Worm (Caenorhabditis elegans) whole organism, midembryonic: ENCODE results near the gene srg-40.

Source experiments
- flt-1 ChIP-seq: fragments of 200-800 bp; sonication (Bioruptor generic); IDR thresholded peaks from 2 replicates; pipeline ENCODE4 v1.3.6; 2022; ENCODE audit warnings: missing genetic modification characterization, missing compliant biosample characterization
- klf-2 ChIP-seq: fragments of 200-800 bp; sonication (Bioruptor generic); conservative IDR thresholded peaks from 2 replicates; pipeline ENCODE4 v1.3.6; 2022; ENCODE audit warnings: missing genetic modification reagents, missing genetic modification characterization, missing compliant biosample characterization
- tab-1 ChIP-seq: fragments of 200-800 bp; sonication (Bioruptor generic); IDR thresholded peaks from 2 replicates; pipeline ENCODE4 v1.3.6; 2022; ENCODE audit warnings: missing genetic modification characterization, missing compliant biosample characterization
- ztf-23 ChIP-seq: fragments of 200-800 bp; sonication (Bioruptor generic); IDR thresholded peaks from 2 replicates; pipeline ENCODE4 v1.3.6; 2022; ENCODE audit warnings: missing genetic modification reagents, missing genetic modification characterization, missing compliant biosample characterization
- ztf-29 ChIP-seq: fragments of 200-800 bp; sonication (Bioruptor generic); IDR thresholded peaks from 2 replicates; pipeline ENCODE4 v1.3.6; 2022; ENCODE audit warnings: missing genetic modification reagents, missing genetic modification characterization, missing compliant biosample characterization

ce11 chrV:11118179-11118725, 46.1 kb downstream of the srg-40 start:
- no peak for TF ChIP-seq ztf-23 (GFP tag; lab: Robert Waterston, UW)
- no peak for TF ChIP-seq klf-2 (GFP tag; lab: Robert Waterston, UW)
- no peak for TF ChIP-seq tab-1 (GFP tag; lab: Robert Waterston, UW)
- no peak for TF ChIP-seq ztf-29 (GFP tag; lab: Robert Waterston, UW)
- no peak for TF ChIP-seq flt-1 (GFP tag; lab: Robert Waterston, UW)
